Worm (Caenorhabditis elegans): ENCODE measurements around the gene fbxc-30.

ce11 chrII:911680-912079, 5.7 kb upstream of the fbxc-30 start, which contains the start of gene fbxc-31:
- TF ChIP-seq ceh-16 (tag; optimal IDR thresholded peaks at IDR 0.05) = no peak
- TF ChIP-seq pha-4 (tag; optimal IDR thresholded peaks at IDR 0.05) = no peak
- no peak for TF ChIP-seq ztf-11 (tag; optimal IDR thresholded peaks at IDR 0.05)
- TF ChIP-seq elt-1 (tag; optimal IDR thresholded peaks at IDR 0.05) = no peak
- TF ChIP-seq unc-39 (tag; optimal IDR thresholded peaks at IDR 0.05) = no peak
- TF ChIP-seq unc-62 (GFP tag; optimal IDR thresholded peaks at IDR 0.05) = no peak
- no peak for TF ChIP-seq snpc-4 (tag; optimal IDR thresholded peaks at IDR 0.05)
- TF ChIP-seq nhr-76 (tag; optimal IDR thresholded peaks at IDR 0.05) = no peak
- no peak for TF ChIP-seq pqm-1 (tag; optimal IDR thresholded peaks at IDR 0.05)
- no peak for TF ChIP-seq nhr-11 (tag; optimal IDR thresholded peaks at IDR 0.05)

Data from whole organism, L3 larva.